Worm (Caenorhabditis elegans) whole organism, L2 larva: ENCODE measurements around the gene gtf-2H1.

ENCODE experiments used
- nhr-237 ChIP-seq: fragments of 150-350 bp; optimal IDR thresholded peaks from 2 replicates; lab custom pipeline; 2014; ENCODE audit warnings: missing biosample characterization, missing genetic modification characterization
- nhr-6 ChIP-seq: fragments of 150-350 bp; optimal IDR thresholded peaks from 2 replicates; lab custom pipeline; 2014; ENCODE audit warnings: missing biosample characterization, missing genetic modification characterization
- unc-62 ChIP-seq: fragments of 150-350 bp; optimal IDR thresholded peaks from 2 replicates; lab custom pipeline; 2014; ENCODE audit warnings: missing biosample characterization, missing genetic modification reagents, missing genetic modification characterization

- TF ChIP-seq nhr-6 (tag; lab: Kevin White, UChicago) (no peak), unc-62 (GFP tag; lab: Kevin White, UChicago) (no peak), nhr-237 (tag; lab: Kevin White, UChicago) (peak; percentile 7)
These were observed 23.8 kb upstream of the gtf-2H1 start, which contains the start of gene rcat-1 for ce11 chrIV:255379-255857.
